Fruit fly (Drosophila melanogaster) S2 (cell line): ENCODE measurements around the gene CG9040.

Experiments
- CG8478 ChIP-seq: fragments of >200 bp; optimal IDR thresholded peaks from 2 replicates; lab custom pipeline; 2018
- CTCF ChIP-seq, 2 experiments: fragments of >200 bp; optimal IDR thresholded peaks; 2 replicates each; lab custom pipeline; 2018

DNA sequence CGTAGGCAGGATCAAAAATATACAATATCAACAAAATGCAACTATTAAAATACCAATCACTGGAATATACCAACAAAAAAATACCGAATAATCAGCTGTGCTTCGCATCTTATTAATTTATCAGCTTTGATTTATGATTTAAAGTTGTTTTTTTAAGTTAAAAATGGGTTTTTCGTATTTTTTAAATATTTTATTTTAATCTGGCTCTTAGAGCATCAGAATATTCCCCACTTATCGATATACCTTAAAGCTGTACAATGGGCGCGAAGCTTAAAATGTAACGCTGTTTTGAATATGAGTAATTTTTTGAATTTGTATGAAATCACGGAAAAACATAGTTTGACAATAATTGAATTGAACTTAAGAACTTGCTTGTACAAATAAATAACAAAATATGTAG, 11.5 kb downstream of the CG9040 start, which contains the start of gene CG17359:
- no peak for TF ChIP-seq CTCF (optimal IDR thresholded peaks at IDR 0.05; lab: Kevin White, UChicago)
- no peak for TF ChIP-seq CG8478 (lab: Kevin White, UChicago)
